Worm (Caenorhabditis elegans): Measurements from ENCODE around the gene R12C12.7.

DNA sequence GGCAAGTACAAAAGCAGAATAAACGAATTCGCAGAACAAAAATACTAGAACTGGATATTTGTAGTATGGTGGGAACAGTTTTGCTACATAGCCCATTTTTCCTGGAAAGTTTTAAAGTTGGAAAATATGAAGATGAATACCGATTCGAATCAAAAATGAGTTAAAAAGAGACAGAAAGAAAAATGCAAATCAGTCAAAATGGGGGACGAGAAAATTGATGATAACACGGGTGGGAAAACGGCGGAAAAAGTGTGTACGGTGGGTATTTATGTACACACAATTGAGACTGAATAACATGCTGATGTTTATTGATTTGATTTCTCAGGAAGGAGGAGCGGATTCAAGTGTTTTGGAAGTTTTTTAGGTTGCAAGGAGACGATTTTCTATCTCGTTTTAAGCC lies 30.9 kb downstream of the R12C12.7 start, which contains the start of gene R12C12.9:
- TF ChIP-seq F13C5.2 (tag; optimal IDR thresholded peaks at IDR 0.05) (no peak), ama-1 (optimal IDR thresholded peaks at IDR 0.05) (no peak), tbx-37 (GFP tag; conservative IDR thresholded peaks at IDR 0.05) (no peak), flt-1 (GFP tag; IDR thresholded peaks at IDR 0.05) (no peak), ceh-13 (GFP tag; optimal IDR thresholded peaks at IDR 0.05) (no peak), ets-7 (tag; optimal IDR thresholded peaks at IDR 0.05) (no peak), hmbx-1 (tag; optimal IDR thresholded peaks at IDR 0.05) (no peak), sea-1 (GFP tag; conservative IDR thresholded peaks at IDR 0.05) (no peak), hmg-4 (GFP tag; optimal IDR thresholded peaks at IDR 0.05) (no peak), aly-1 (tag; optimal IDR thresholded peaks at IDR 0.05) (no peak), hnd-1 (tag; optimal IDR thresholded peaks at IDR 0.05) (no peak)
